Fruit fly (Drosophila melanogaster) whole organism, adult: ENCODE measurements around the gene CG13008.

Experiments used
- CG11617 ChIP-seq: fragments of 200-800 bp; sonication (Bioruptor generic); optimal IDR thresholded peaks from 2 replicates; lab custom pipeline; 2017; ENCODE audit warnings: mild to moderate bottlenecking, missing biosample characterization, missing genetic modification reagents, missing genetic modification characterization
- CG12768 ChIP-seq: fragments of 200-800 bp; sonication (Bioruptor generic); optimal IDR thresholded peaks from 2 replicates; lab custom pipeline; 2017; ENCODE audit warnings: missing biosample characterization, missing genetic modification characterization, mild to moderate bottlenecking, moderate library complexity, missing genetic modification reagents
- CG14711 ChIP-seq: fragments of 200-800 bp; sonication (Bioruptor generic); optimal IDR thresholded peaks from 2 replicates; lab custom pipeline; 2018; ENCODE audit warnings: missing biosample characterization, mild to moderate bottlenecking, missing genetic modification characterization, moderate library complexity
- CG1620 ChIP-seq: fragments of 200-800 bp; sonication (Bioruptor generic); optimal IDR thresholded peaks from 2 replicates; lab custom pipeline; 2016; ENCODE audit warnings: missing biosample characterization, missing genetic modification characterization
- CG33017 ChIP-seq: fragments of 200-800 bp; sonication (Bioruptor generic); optimal IDR thresholded peaks from 2 replicates; lab custom pipeline; 2018; ENCODE audit warnings: missing biosample characterization, mild to moderate bottlenecking, missing genetic modification characterization, moderate library complexity
- CG5204 ChIP-seq: fragments of 200-800 bp; sonication (Bioruptor generic); optimal IDR thresholded peaks from 2 replicates; lab custom pipeline; 2016; ENCODE audit warnings: missing biosample characterization, missing genetic modification characterization
- CG7045 ChIP-seq: fragments of 200-800 bp; sonication (Bioruptor generic); optimal IDR thresholded peaks from 2 replicates; lab custom pipeline; 2017; ENCODE audit warnings: missing biosample characterization, mild to moderate bottlenecking, missing genetic modification characterization
- CG7101 ChIP-seq: fragments of 200-800 bp; sonication (Bioruptor generic); optimal IDR thresholded peaks from 2 replicates; lab custom pipeline; 2018; ENCODE audit warnings: missing biosample characterization, mild to moderate bottlenecking, missing genetic modification characterization, moderate library complexity
- Clk ChIP-seq: fragments of 200-800 bp; sonication (Bioruptor generic); optimal IDR thresholded peaks from 2 replicates; lab custom pipeline; 2017; ENCODE audit warnings: missing biosample characterization, missing genetic modification characterization
- Crg-1 ChIP-seq: fragments of 200-800 bp; sonication (Bioruptor generic); optimal IDR thresholded peaks from 2 replicates; lab custom pipeline; 2016; ENCODE audit warnings: missing biosample characterization, missing genetic modification characterization
- Hr96 ChIP-seq: fragments of 200-800 bp; sonication (Bioruptor generic); optimal IDR thresholded peaks from 2 replicates; lab custom pipeline; 2016; ENCODE audit warnings: missing biosample characterization, missing genetic modification characterization
- Mnt ChIP-seq: fragments of 200-800 bp; sonication (Bioruptor generic); optimal IDR thresholded peaks from 2 replicates; lab custom pipeline; 2016; ENCODE audit warnings: missing biosample characterization, mild to moderate bottlenecking, missing genetic modification characterization
- bab1 ChIP-seq: fragments of 200-800 bp; sonication (Bioruptor generic); optimal IDR thresholded peaks from 3 replicates; lab custom pipeline; 2019; ENCODE audit warnings: missing biosample characterization, mild to moderate bottlenecking, missing genetic modification characterization, moderate library complexity
- cic ChIP-seq: fragments of 200-800 bp; sonication (Bioruptor generic); optimal IDR thresholded peaks from 2 replicates; lab custom pipeline; 2017; ENCODE audit warnings: missing biosample characterization, mild to moderate bottlenecking, missing genetic modification characterization, moderate library complexity
- cnc ChIP-seq, 2 experiments: fragments of >200 bp; optimal IDR thresholded peaks; 2 replicates each; lab custom pipeline; 2017
- kay ChIP-seq: fragments of 200-800 bp; sonication (Bioruptor generic); peaks from one replicate; lab custom pipeline; 2016; ENCODE audit warnings: missing biosample characterization, missing genetic modification characterization, borderline replicate concordance
- ovo ChIP-seq: fragments of 200-800 bp; sonication (Bioruptor generic); optimal IDR thresholded peaks from 2 replicates; lab custom pipeline; 2016; ENCODE audit warnings: missing biosample characterization, missing genetic modification characterization
- pad ChIP-seq: fragments of 200-800 bp; sonication (Bioruptor generic); optimal IDR thresholded peaks from 3 replicates; lab custom pipeline; 2017; ENCODE audit warnings: missing biosample characterization, missing genetic modification characterization, mild to moderate bottlenecking, moderate library complexity, missing genetic modification reagents
- tj ChIP-seq: fragments of 200-800 bp; sonication (Bioruptor generic); optimal IDR thresholded peaks from 3 replicates; lab custom pipeline; 2017; ENCODE audit warnings: missing biosample characterization, mild to moderate bottlenecking, missing genetic modification characterization, moderate library complexity
- toe ChIP-seq: fragments of 200-800 bp; sonication (Bioruptor generic); optimal IDR thresholded peaks from 2 replicates; lab custom pipeline; 2016; ENCODE audit warnings: missing biosample characterization, missing genetic modification characterization

CG13008 gene

dm6 chrX:16696614-16697519 is 14.2 kb upstream of the CG13008 start:
- no peak for TF ChIP-seq Mnt (GFP tag; lab: Kevin White, UChicago)
- no peak for TF ChIP-seq CG12768 (GFP tag; lab: Kevin White, UChicago)
- TF ChIP-seq CG7101 (tag; lab: Kevin White, UChicago): no peak
- no peak for TF ChIP-seq CG14711 (tag; lab: Kevin White, UChicago)
- TF ChIP-seq tj (GFP tag; lab: Kevin White, UChicago): no peak
- TF ChIP-seq ovo (GFP tag; lab: Kevin White, UChicago): no peak
- no peak for TF ChIP-seq toe (GFP tag; lab: Kevin White, UChicago)
- TF ChIP-seq CG5204 (GFP tag; lab: Kevin White, UChicago): no peak
- TF ChIP-seq CG1620 (GFP tag; lab: Kevin White, UChicago): no peak

DNA sequence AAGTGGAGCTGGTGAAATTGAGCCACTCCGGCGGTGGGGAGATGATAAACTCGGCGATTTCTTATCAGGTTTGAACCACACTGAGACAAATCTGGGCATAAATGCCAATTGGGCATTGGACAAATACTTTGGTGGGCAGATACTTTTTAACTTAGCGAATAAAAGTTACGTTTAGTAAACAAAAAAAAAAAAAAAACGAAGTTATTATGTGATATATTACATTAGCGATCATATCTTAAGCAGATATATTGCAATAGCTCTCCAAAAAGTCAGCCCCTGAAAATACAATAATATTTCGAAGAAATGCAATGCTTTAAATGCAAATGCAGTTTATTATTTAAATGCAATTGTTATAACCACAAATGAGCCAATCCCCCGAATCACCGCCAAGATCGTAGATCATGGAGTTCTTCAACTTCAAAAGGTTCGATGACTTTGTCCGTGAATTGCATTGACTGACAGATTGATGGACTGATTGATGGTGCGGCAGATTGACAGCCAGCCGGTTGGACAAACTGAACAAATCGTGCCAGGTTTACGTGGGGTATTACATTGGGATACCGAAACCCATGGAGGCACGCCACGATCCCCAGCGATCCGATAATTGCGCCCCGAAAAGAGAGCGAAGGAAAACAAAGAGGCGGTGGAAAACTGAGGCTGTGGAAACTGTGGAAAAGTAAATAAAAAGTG is 13.1 kb upstream of the CG13008 start:
- TF ChIP-seq CG7101 (tag; lab: Kevin White, UChicago): no peak

DNA sequence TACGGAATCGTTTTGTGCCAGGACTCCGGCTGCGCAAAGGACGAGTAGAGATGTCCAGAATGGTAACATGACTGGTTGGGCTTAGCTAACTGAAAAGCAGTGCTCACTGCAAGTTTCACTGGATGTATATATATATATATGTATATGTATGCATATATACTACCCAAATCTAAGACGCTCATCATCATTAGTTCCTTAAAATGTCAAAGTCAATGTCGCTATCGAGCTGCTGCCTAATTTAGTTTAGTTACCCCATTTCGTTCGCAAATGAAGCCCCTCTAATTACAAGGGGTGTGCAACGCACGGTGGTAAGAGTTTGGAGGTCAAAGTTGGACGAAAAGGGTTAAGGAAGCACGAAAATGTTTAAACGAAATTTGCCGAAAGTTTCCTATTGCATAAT is 11.0 kb upstream of the CG13008 start, which contains the start of gene CG9676:
Gene CG9676 (minus strand): TSS at position 101 of the 400 bp plus-strand sequence.
- TF ChIP-seq Clk (no peak), bab1 (GFP tag; lab: Kevin White, UChicago) (no peak), CG7101 (tag; lab: Kevin White, UChicago) (no peak), cnc (optimal IDR thresholded peaks at IDR 0.05; lab: Kevin White, UChicago) (no peak), Crg-1 (GFP tag; lab: Kevin White, UChicago) (no peak), CG33017 (tag; lab: Kevin White, UChicago) (no peak), Hr96 (GFP tag; lab: Kevin White, UChicago) (no peak), cic (GFP tag; lab: Kevin White, UChicago) (no peak), CG12768 (GFP tag; lab: Kevin White, UChicago) (no peak), Mnt (GFP tag; lab: Kevin White, UChicago) (no peak), kay (no peak), CG11617 (GFP tag; lab: Kevin White, UChicago) (no peak), ovo (GFP tag; lab: Kevin White, UChicago) (no peak), tj (GFP tag; lab: Kevin White, UChicago) (no peak), toe (GFP tag; lab: Kevin White, UChicago) (no peak), pad (no peak)

DNA sequence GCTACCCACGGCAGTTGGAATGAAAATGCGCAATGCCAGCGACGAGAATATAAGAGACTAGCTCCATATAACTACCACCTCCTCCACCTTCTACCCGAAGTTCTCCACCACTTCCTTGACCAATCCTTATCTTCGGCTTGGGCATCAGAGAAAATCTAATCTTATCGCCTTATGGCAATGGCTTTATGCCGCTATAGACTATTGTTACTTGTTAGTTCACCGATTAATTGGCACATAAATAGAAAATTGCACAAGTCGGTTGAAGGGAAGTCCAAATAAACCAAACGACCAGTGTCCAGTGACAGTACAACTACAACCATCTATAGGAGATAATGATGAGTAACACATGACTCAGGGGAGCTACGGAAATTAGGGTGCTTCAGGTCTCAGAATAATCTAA is 9.2 kb upstream of the CG13008 start, which contains the start of gene sphe:
Gene sphe (minus strand): TSS at position 32 of the 400 bp plus-strand sequence.
- TF ChIP-seq kay (peak; percentile 69), CG1620 (GFP tag; lab: Kevin White, UChicago) (no peak), cic (GFP tag; lab: Kevin White, UChicago) (peak; percentile 41), CG5204 (GFP tag; lab: Kevin White, UChicago) (no peak), Mnt (GFP tag; lab: Kevin White, UChicago) (peak; percentile 5), CG14711 (tag; lab: Kevin White, UChicago) (no peak)

DNA sequence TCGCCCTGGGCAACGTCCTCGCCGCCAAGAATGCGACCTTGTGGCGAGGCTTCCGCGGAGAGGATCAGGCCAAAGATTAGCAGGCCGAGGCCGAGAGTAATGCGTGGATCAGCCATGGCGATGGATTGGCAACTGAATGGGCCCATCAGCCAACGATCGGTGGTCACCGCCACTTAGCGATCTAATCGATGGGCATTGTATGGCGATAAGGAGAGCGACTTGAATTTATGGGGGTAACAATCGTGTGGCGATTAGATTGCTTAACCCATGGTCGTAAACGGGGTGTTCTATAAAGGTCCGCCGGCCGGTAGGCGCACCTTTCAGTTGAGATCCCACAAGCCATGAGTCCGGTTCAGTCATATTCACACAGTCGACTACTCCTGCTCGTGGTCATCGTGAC is 7.4 kb upstream of the CG13008 start, which contains the start of the genes CG9673 and CG4653:
Gene CG9673 (minus strand): TSS at position 138 of the 400 bp plus-strand sequence.
Gene CG4653 (plus strand): TSS at position 335 of the 400 bp plus-strand sequence.
- TF ChIP-seq Mnt (GFP tag; lab: Kevin White, UChicago): peak; percentile 34
- TF ChIP-seq CG11617 (GFP tag; lab: Kevin White, UChicago): no peak
- peak; percentile 23 for TF ChIP-seq cic (GFP tag; lab: Kevin White, UChicago)
- no peak for TF ChIP-seq CG33017 (tag; lab: Kevin White, UChicago)

DNA sequence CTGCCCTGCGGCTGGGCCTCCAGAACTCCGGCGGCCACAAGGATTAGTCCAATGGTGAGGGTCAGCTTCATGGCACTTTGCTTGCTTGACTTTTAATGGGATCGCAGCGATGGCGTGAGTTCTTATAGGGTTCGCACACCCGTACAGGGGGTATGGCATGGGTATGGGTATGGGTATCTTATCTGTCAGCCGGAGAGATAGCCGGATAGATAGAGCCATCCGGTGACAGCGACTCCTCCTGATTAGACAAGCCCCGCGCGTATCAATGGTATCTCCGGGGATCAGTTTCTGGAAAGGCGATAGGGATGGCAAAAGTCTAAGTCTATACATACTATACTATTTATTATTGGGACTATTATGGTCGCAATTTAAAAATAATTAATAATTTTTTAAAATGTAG is 4.3 kb upstream of the CG13008 start, which contains the start of gene CG9672:
Gene CG9672 (minus strand): TSS at position 101 of the 400 bp plus-strand sequence.
- no peak for TF ChIP-seq CG33017 (tag; lab: Kevin White, UChicago)
- TF ChIP-seq CG14711 (tag; lab: Kevin White, UChicago): no peak
- no peak for TF ChIP-seq cic (GFP tag; lab: Kevin White, UChicago)
- no peak for TF ChIP-seq Clk
- no peak for TF ChIP-seq CG7101 (tag; lab: Kevin White, UChicago)
- no peak for TF ChIP-seq CG7045
- TF ChIP-seq pad: no peak
- TF ChIP-seq bab1 (GFP tag; lab: Kevin White, UChicago): no peak
- TF ChIP-seq cnc (optimal IDR thresholded peaks at IDR 0.05; lab: Kevin White, UChicago): no peak
